Fruit fly (Drosophila melanogaster) whole organism, embryonic: ENCODE measurements around the gene sti.

Experiments
- CG10147 ChIP-seq: fragments of 200-800 bp; sonication (Bioruptor generic); optimal IDR thresholded peaks from 2 replicates; lab custom pipeline; 2019; ENCODE audit warnings: missing biosample characterization, mild to moderate bottlenecking, missing genetic modification characterization, moderate library complexity
- CG1024 ChIP-seq: fragments of 200-800 bp; sonication (Bioruptor generic); IDR thresholded peaks from 2 replicates; pipeline ENCODE4 v1.3.6; 2022; ENCODE audit warnings: missing biosample characterization, missing genetic modification characterization
- CG1233 ChIP-seq: fragments of 200-800 bp; sonication (Bioruptor generic); optimal IDR thresholded peaks from 4 replicates; lab custom pipeline; 2018; ENCODE audit warnings: missing biosample characterization, mild to moderate bottlenecking, missing genetic modification characterization
- ERR ChIP-seq: fragments of 200-800 bp; sonication (Bioruptor generic); optimal IDR thresholded peaks from 2 replicates; lab custom pipeline; 2016; ENCODE audit warnings: missing biosample characterization, missing genetic modification characterization
- NK7.1 ChIP-seq: fragments of 200-800 bp; sonication (Bioruptor generic); optimal IDR thresholded peaks from 3 replicates; lab custom pipeline; 2016; ENCODE audit warnings: missing biosample characterization, missing genetic modification characterization
- Tbp ChIP-seq: fragments of >200 bp; optimal IDR thresholded peaks from 2 replicates; lab custom pipeline; 2018; ENCODE audit warnings: missing biosample characterization, missing genetic modification characterization
- gro ChIP-seq: fragments of 200-800 bp; sonication (Bioruptor generic); optimal IDR thresholded peaks from 2 replicates; lab custom pipeline; 2016; ENCODE audit warnings: missing biosample characterization, missing genetic modification characterization
- rib ChIP-seq: fragments of 200-800 bp; sonication (Bioruptor generic); IDR thresholded peaks from 2 replicates; pipeline ENCODE4 v1.3.6; 2022; ENCODE audit warnings: missing biosample characterization, missing genetic modification characterization

- TF ChIP-seq CG1024 (GFP tag; lab: Robert Waterston, UW) (no peak), CG10147 (GFP tag; lab: Kevin White, UChicago) (no peak), rib (no peak), Tbp (GFP tag; lab: Kevin White, UChicago) (no peak), NK7.1 (GFP tag; lab: Kevin White, UChicago) (no peak), gro (GFP tag; lab: Kevin White, UChicago) (no peak), CG1233 (GFP tag; lab: Kevin White, UChicago) (no peak), ERR (GFP tag; lab: Kevin White, UChicago) (no peak)
Observed at dm6 chr3L:12557736-12558135, 43.1 kb upstream of the sti start.
